Fruit fly (Drosophila melanogaster) whole organism, embryonic: ENCODE measurements around the gene Lamtor3.

Source experiments
- ATbp ChIP-seq: fragments of 200-800 bp; sonication (Bioruptor generic); optimal IDR thresholded peaks from 2 replicates; lab custom pipeline; 2017; ENCODE audit warnings: missing biosample characterization, mild to moderate bottlenecking, missing genetic modification characterization, missing genetic modification reagents
- CG10462 ChIP-seq: fragments of 200-800 bp; sonication (Bioruptor generic); optimal IDR thresholded peaks from 2 replicates; lab custom pipeline; 2016; ENCODE audit warnings: missing biosample characterization, missing genetic modification characterization
- CG11093 ChIP-seq: fragments of 200-800 bp; sonication (Bioruptor generic); IDR thresholded peaks from 3 replicates; pipeline ENCODE4 v1.3.6; 2022; ENCODE audit warnings: missing biosample characterization, missing genetic modification characterization
- CG12236 ChIP-seq: fragments of 200-800 bp; sonication (Bioruptor generic); optimal IDR thresholded peaks from 2 replicates; lab custom pipeline; 2016; ENCODE audit warnings: missing biosample characterization, missing genetic modification characterization
- CG15073 ChIP-seq: fragments of 200-800 bp; sonication (Bioruptor generic); optimal IDR thresholded peaks from 2 replicates; lab custom pipeline; 2016; ENCODE audit warnings: missing biosample characterization, missing genetic modification characterization
- CG16779 ChIP-seq: fragments of 200-800 bp; sonication (Bioruptor generic); IDR thresholded peaks from 2 replicates; pipeline ENCODE4 v1.3.6; 2022; ENCODE audit warnings: missing biosample characterization, missing genetic modification characterization
- CG17568 ChIP-seq: fragments of 200-800 bp; sonication (Bioruptor generic); optimal IDR thresholded peaks from 2 replicates; lab custom pipeline; 2018; ENCODE audit warnings: missing biosample characterization, mild to moderate bottlenecking, missing genetic modification characterization, moderate library complexity
- CG18011 ChIP-seq: fragments of 200-800 bp; sonication (Bioruptor generic); optimal IDR thresholded peaks from 2 replicates; lab custom pipeline; 2017; ENCODE audit warnings: missing biosample characterization, missing genetic modification characterization, mild to moderate bottlenecking, moderate library complexity, missing genotype
- CG1832 ChIP-seq: fragments of 200-800 bp; sonication (Bioruptor generic); optimal IDR thresholded peaks from 2 replicates; lab custom pipeline; 2017; ENCODE audit warnings: missing biosample characterization, mild to moderate bottlenecking, missing genetic modification characterization, inconsistent platforms
- CG2712 ChIP-seq: fragments of 200-800 bp; optimal IDR thresholded peaks from 3 replicates; lab custom pipeline; 2019; ENCODE audit warnings: missing biosample characterization, mild to moderate bottlenecking, missing genetic modification characterization, moderate library complexity
- CG30020 ChIP-seq: fragments of 200-800 bp; optimal IDR thresholded peaks from 2 replicates; lab custom pipeline; 2019; ENCODE audit warnings: missing biosample characterization, mild to moderate bottlenecking, missing genetic modification characterization, moderate library complexity
- CG31441 ChIP-seq: fragments of 200-800 bp; sonication (Bioruptor generic); IDR thresholded peaks from 2 replicates; pipeline ENCODE4 v1.3.6; 2022; ENCODE audit warnings: missing biosample characterization, missing genetic modification characterization
- CG4282 ChIP-seq: fragments of 200-800 bp; sonication (Bioruptor generic); optimal IDR thresholded peaks from 2 replicates; lab custom pipeline; 2016; ENCODE audit warnings: missing biosample characterization, missing genetic modification characterization
- CG4424 ChIP-seq: fragments of 200-800 bp; sonication (Bioruptor generic); optimal IDR thresholded peaks from 3 replicates; lab custom pipeline; 2016; ENCODE audit warnings: missing biosample characterization, missing genetic modification characterization
- CG4707 ChIP-seq: fragments of 200-800 bp; sonication (Bioruptor generic); optimal IDR thresholded peaks from 2 replicates; lab custom pipeline; 2018; ENCODE audit warnings: missing biosample characterization, mild to moderate bottlenecking, missing genetic modification characterization, moderate library complexity
- CG6854 ChIP-seq: fragments of 200-800 bp; sonication (Bioruptor generic); optimal IDR thresholded peaks from 3 replicates; lab custom pipeline; 2017; ENCODE audit warnings: missing biosample characterization, mild to moderate bottlenecking, missing genetic modification characterization
- CG7928 ChIP-seq: fragments of 200-800 bp; sonication (Bioruptor generic); optimal IDR thresholded peaks from 2 replicates; lab custom pipeline; 2017; ENCODE audit warnings: missing biosample characterization, mild to moderate bottlenecking, missing genetic modification characterization
- CG8359 ChIP-seq: fragments of 200-800 bp; sonication (Bioruptor generic); optimal IDR thresholded peaks from 2 replicates; lab custom pipeline; 2017; ENCODE audit warnings: missing biosample characterization, mild to moderate bottlenecking, missing genetic modification characterization, borderline replicate concordance
- CG8765 ChIP-seq: fragments of 200-800 bp; sonication (Bioruptor generic); IDR thresholded peaks from 2 replicates; pipeline ENCODE4 v1.3.6; 2022; ENCODE audit warnings: missing biosample characterization, missing genetic modification characterization
- CrebB ChIP-seq: fragments of 200-800 bp; sonication (Bioruptor generic); optimal IDR thresholded peaks from 3 replicates; lab custom pipeline; 2018; ENCODE audit warnings: missing biosample characterization, mild to moderate bottlenecking, missing genetic modification characterization
- Doc3 ChIP-seq: fragments of 200-800 bp; sonication (Bioruptor generic); IDR thresholded peaks from 3 replicates; pipeline ENCODE4 v1.3.6; 2022; ENCODE audit warnings: missing biosample characterization, missing genetic modification characterization; ENCODE audit not compliant: partially characterized antibody
- Fer3 ChIP-seq: fragments of 200-800 bp; sonication (Bioruptor generic); optimal IDR thresholded peaks from 2 replicates; lab custom pipeline; 2018; ENCODE audit warnings: missing biosample characterization, mild to moderate bottlenecking, missing genetic modification characterization, moderate library complexity
- MESR4 ChIP-seq: fragments of 200-800 bp; sonication (Bioruptor generic); optimal IDR thresholded peaks from 2 replicates; lab custom pipeline; 2018; ENCODE audit warnings: missing biosample characterization, mild to moderate bottlenecking, missing genetic modification characterization, moderate library complexity
- NFAT ChIP-seq: fragments of 200-800 bp; sonication (Bioruptor generic); IDR thresholded peaks from 2 replicates; pipeline ENCODE4 v1.3.6; 2022; ENCODE audit warnings: missing biosample characterization, missing genetic modification characterization
- Neu2 ChIP-seq: fragments of 200-800 bp; sonication (Bioruptor generic); optimal IDR thresholded peaks from 3 replicates; lab custom pipeline; 2016; ENCODE audit warnings: missing biosample characterization, missing genetic modification characterization, borderline replicate concordance
- Pdp1 ChIP-seq, 2 experiments: fragments of 200-800 bp; sonication (Bioruptor generic); optimal IDR thresholded peaks; 3 replicates each; lab custom pipeline; 2016; ENCODE audit warnings: missing biosample characterization in 2 of 2, missing genetic modification characterization in 2 of 2, mild to moderate bottlenecking in 1 of 2, moderate library complexity in 1 of 2
- Side ChIP-seq: fragments of 200-800 bp; sonication (Bioruptor generic); optimal IDR thresholded peaks from 2 replicates; lab custom pipeline; 2016; ENCODE audit warnings: missing biosample characterization, missing genetic modification characterization
- Sry-β ChIP-seq: fragments of 200-800 bp; sonication (Bioruptor generic); optimal IDR thresholded peaks from 2 replicates; lab custom pipeline; 2018; ENCODE audit warnings: missing biosample characterization, mild to moderate bottlenecking, missing genetic modification characterization, moderate library complexity
- Trl ChIP-seq, 3 experiments: fragments of >200 bp in 2 of 3; fragments of 200-800 bp in 1 of 3; sonication (Bioruptor generic) in 1 of 3; optimal IDR thresholded peaks; 2 replicates in 1 of 3; 3 replicates in 2 of 3; lab custom pipeline; 2016 to 2017; ENCODE audit warnings: missing biosample characterization in 1 of 3, missing genetic modification characterization in 1 of 3
- Usf ChIP-seq: fragments of 200-800 bp; sonication (Bioruptor generic); optimal IDR thresholded peaks from 2 replicates; lab custom pipeline; 2017; ENCODE audit warnings: missing genotype, missing biosample characterization, missing genetic modification characterization
- ara ChIP-seq: fragments of 200-800 bp; sonication (Bioruptor generic); IDR thresholded peaks from 2 replicates; pipeline ENCODE4 v1.3.6; 2022; ENCODE audit warnings: missing biosample characterization, missing genetic modification characterization
- cato ChIP-seq: fragments of 200-800 bp; sonication (Bioruptor generic); optimal IDR thresholded peaks from 2 replicates; lab custom pipeline; 2016; ENCODE audit warnings: missing biosample characterization, missing genetic modification characterization, borderline replicate concordance
- chif ChIP-seq, 2 experiments: fragments of 200-800 bp; sonication (Bioruptor generic); optimal IDR thresholded peaks; 3 replicates each; lab custom pipeline; 2016; ENCODE audit warnings: missing biosample characterization in 2 of 2, missing genetic modification characterization in 2 of 2
- dan ChIP-seq: fragments of 200-800 bp; sonication (Bioruptor generic); IDR thresholded peaks from 2 replicates; pipeline ENCODE4 v1.3.6; 2022; ENCODE audit warnings: missing biosample characterization, missing genetic modification characterization
- dati ChIP-seq: fragments of 200-800 bp; sonication (Bioruptor generic); IDR thresholded peaks from 2 replicates; pipeline ENCODE4 v1.3.6; 2022; ENCODE audit warnings: missing biosample characterization, missing genetic modification characterization
- dmrt99B ChIP-seq: fragments of 200-800 bp; sonication (Bioruptor generic); optimal IDR thresholded peaks from 2 replicates; lab custom pipeline; 2018; ENCODE audit warnings: missing biosample characterization, mild to moderate bottlenecking, missing genetic modification characterization, moderate library complexity
- ems ChIP-seq: fragments of 200-800 bp; sonication (Bioruptor generic); optimal IDR thresholded peaks from 3 replicates; lab custom pipeline; 2016; ENCODE audit warnings: missing biosample characterization, missing genetic modification characterization
- ewg ChIP-seq: fragments of 200-800 bp; sonication (Bioruptor generic); optimal IDR thresholded peaks from 3 replicates; lab custom pipeline; 2017; ENCODE audit warnings: mild to moderate bottlenecking, missing biosample characterization, missing genetic modification reagents, missing genetic modification characterization
- fd102C ChIP-seq: fragments of 200-800 bp; sonication (Bioruptor generic); optimal IDR thresholded peaks from 2 replicates; lab custom pipeline; 2018; ENCODE audit warnings: missing biosample characterization, mild to moderate bottlenecking, missing genetic modification characterization, moderate library complexity
- fru ChIP-seq: fragments of >200 bp; optimal IDR thresholded peaks from 2 replicates; lab custom pipeline; 2017
- gcm ChIP-seq: fragments of 200-800 bp; sonication (Bioruptor generic); optimal IDR thresholded peaks from 2 replicates; lab custom pipeline; 2019; ENCODE audit warnings: missing biosample characterization, mild to moderate bottlenecking, missing genetic modification characterization, moderate library complexity
- grn ChIP-seq: fragments of 200-800 bp; sonication (Bioruptor generic); optimal IDR thresholded peaks from 3 replicates; lab custom pipeline; 2017; ENCODE audit warnings: missing biosample characterization, missing genetic modification characterization
- jing ChIP-seq: fragments of 200-800 bp; sonication (Bioruptor generic); optimal IDR thresholded peaks from 2 replicates; lab custom pipeline; 2018; ENCODE audit warnings: missing biosample characterization, mild to moderate bottlenecking, missing genetic modification characterization
- lov ChIP-seq, 2 experiments: fragments of 200-800 bp in 1 of 2; fragments of >200 bp in 1 of 2; sonication (Bioruptor generic) in 1 of 2; IDR thresholded peaks in 1 of 2; optimal IDR thresholded peaks in 1 of 2; 2 replicates in 1 of 2; 3 replicates in 1 of 2; pipeline versions ENCODE4 v1.3.6 to Lab custom; 2017 to 2022; ENCODE audit warnings: missing biosample characterization in 1 of 2, missing genetic modification characterization in 1 of 2
- pita ChIP-seq: fragments of 200-800 bp; sonication (Bioruptor generic); optimal IDR thresholded peaks from 2 replicates; lab custom pipeline; 2017; ENCODE audit warnings: missing biosample characterization, mild to moderate bottlenecking, missing genetic modification characterization
- psq ChIP-seq: fragments of 200-800 bp; sonication (Bioruptor generic); optimal IDR thresholded peaks from 2 replicates; lab custom pipeline; 2017; ENCODE audit warnings: missing biosample characterization, missing genetic modification characterization
- pum ChIP-seq: fragments of 200-800 bp; sonication (Bioruptor generic); optimal IDR thresholded peaks from 2 replicates; lab custom pipeline; 2016; ENCODE audit warnings: missing biosample characterization, missing genetic modification characterization
- sug ChIP-seq: fragments of 200-800 bp; optimal IDR thresholded peaks from 2 replicates; lab custom pipeline; 2019; ENCODE audit warnings: missing biosample characterization, mild to moderate bottlenecking, missing genetic modification characterization, moderate library complexity
- tll ChIP-seq, 2 experiments: fragments of 200-800 bp in 1 of 2; fragments of >200 bp in 1 of 2; sonication (Bioruptor generic) in 1 of 2; optimal IDR thresholded peaks; 2 replicates each; lab custom pipeline; 2017 to 2019; ENCODE audit warnings: missing biosample characterization in 2 of 2, missing genetic modification characterization in 2 of 2, mild to moderate bottlenecking in 1 of 2, moderate library complexity in 1 of 2
- wdn ChIP-seq: fragments of 200-800 bp; sonication (Bioruptor generic); IDR thresholded peaks from 2 replicates; pipeline ENCODE4 v1.3.6; 2022; ENCODE audit warnings: missing biosample characterization, missing genetic modification characterization

Lamtor3 gene

dm6 chr2L:17470630-17471029 lies 10.4 kb upstream of the Lamtor3 start (continued):
- TF ChIP-seq pita (GFP tag; lab: Kevin White, UChicago) (no peak), Fer3 (tag; lab: Kevin White, UChicago) (peak; percentile 88), dmrt99B (no peak), CG4707 (GFP tag; lab: Kevin White, UChicago) (no peak), CG2712 (no peak), CG4282 (GFP tag; lab: Kevin White, UChicago) (no peak), Side (GFP tag; lab: Kevin White, UChicago) (peak; percentile 15), pum (GFP tag; lab: Kevin White, UChicago) (no peak), psq (no peak), CG7928 (GFP tag; lab: Kevin White, UChicago) (peak; percentile 44), CG11093 (GFP tag; lab: Robert Waterston, UW) (no peak), chif (GFP tag; optimal IDR thresholded peaks at IDR 0.05; lab: Kevin White, UChicago) (peak in 1 of 2 experiments; percentile 27), ara (GFP tag; lab: Robert Waterston, UW) (no peak), wdn (GFP tag; lab: Robert Waterston, UW) (peak; percentile 47; the same call in 1 of the 2 replicates), ATbp (GFP tag; lab: Kevin White, UChicago) (no peak), CG8359 (no peak), dan (GFP tag; lab: Robert Waterston, UW) (no peak), ewg (no peak), CrebB (tag; lab: Kevin White, UChicago) (peak; percentile 69), cato (no peak), CG15073 (no peak), CG10462 (GFP tag; lab: Kevin White, UChicago) (no peak), CG1832 (GFP tag; lab: Kevin White, UChicago) (no peak), Neu2 (GFP tag; lab: Kevin White, UChicago) (no peak), CG4424 (GFP tag; lab: Kevin White, UChicago) (no peak), CG16779 (GFP tag; lab: Robert Waterston, UW) (no peak), fd102C (GFP tag; lab: Kevin White, UChicago) (no peak), CG8765 (GFP tag; lab: Robert Waterston, UW) (no peak), lov (optimal IDR thresholded peaks at IDR 0.05; lab: Kevin White, UChicago) (no peak), lov (GFP tag; IDR thresholded peaks at IDR 0.05; lab: Robert Waterston, UW) (no peak), Sry-β (no peak), Usf (GFP tag; lab: Kevin White, UChicago) (no peak), sug (tag; lab: Kevin White, UChicago) (peak; percentile 66), jing (GFP tag; lab: Kevin White, UChicago) (no peak), NFAT (GFP tag; lab: Robert Waterston, UW) (no peak), CG6854 (GFP tag; lab: Kevin White, UChicago) (peak; percentile 80), dati (GFP tag; lab: Robert Waterston, UW) (no peak), Doc3 (GFP tag; lab: Robert Waterston, UW) (no peak), CG12236 (GFP tag; lab: Kevin White, UChicago) (no peak), MESR4 (GFP tag; lab: Kevin White, UChicago) (no peak), fru (lab: Kevin White, UChicago) (no peak), CG18011 (GFP tag; lab: Kevin White, UChicago) (peak; percentile 57), ems (GFP tag; lab: Kevin White, UChicago) (no peak), CG17568 (peak; percentile 70), grn (GFP tag; lab: Kevin White, UChicago) (no peak), Pdp1 (GFP tag; optimal IDR thresholded peaks at IDR 0.05; lab: Kevin White, UChicago) (peak in 1 of 2 experiments; percentile 1), tll (GFP tag; optimal IDR thresholded peaks at IDR 0.05; lab: Kevin White, UChicago) (no peak), Trl (optimal IDR thresholded peaks at IDR 0.05; lab: Kevin White, UChicago) (no peak), Trl (GFP tag; optimal IDR thresholded peaks at IDR 0.05; lab: Kevin White, UChicago) (peak; percentile 74), CG31441 (GFP tag; lab: Robert Waterston, UW) (no peak), gcm (GFP tag; lab: Kevin White, UChicago) (no peak), CG30020 (tag; lab: Kevin White, UChicago) (no peak)
